Worm (Caenorhabditis elegans) whole organism, dauer: ENCODE results near the gene srw-130.
"Not testable (repeated sequence)": the region's sequence is repeated elsewhere in the genome, so short reads cannot be mapped to it uniquely, and the experiment has no call there.

Source experiments
- unc-62 ChIP-seq: sonication (generic microtip); optimal IDR thresholded peaks from 2 replicates; lab custom pipeline; 2017; ENCODE audit warnings: missing biosample characterization, missing genetic modification reagents, missing genetic modification characterization

srw-130 gene

DNA sequence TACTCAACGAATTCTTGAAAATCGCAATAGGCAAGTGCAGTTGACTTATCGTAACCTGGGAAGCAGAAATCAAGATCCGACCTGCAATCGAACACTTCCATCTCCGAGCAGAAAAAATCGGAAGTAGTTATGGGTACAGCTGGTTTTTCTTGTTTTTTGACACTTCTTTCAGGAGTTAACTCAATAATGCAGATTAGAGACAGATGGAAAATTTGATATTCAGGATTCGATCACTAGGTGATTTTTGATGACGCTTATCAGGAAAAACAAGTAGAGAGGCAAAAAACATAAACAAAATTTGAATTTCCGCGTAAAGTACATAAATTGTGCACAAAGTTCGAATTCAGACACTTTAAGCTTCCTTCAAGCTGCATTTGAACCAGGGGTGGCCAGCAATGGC lies at the start of gene srw-130:
TSS of gene srw-130 (minus strand) at position 101 of the 400 bp plus-strand sequence.
- TF ChIP-seq unc-62 (GFP tag; lab: Kevin White, UChicago): no peak

DNA sequence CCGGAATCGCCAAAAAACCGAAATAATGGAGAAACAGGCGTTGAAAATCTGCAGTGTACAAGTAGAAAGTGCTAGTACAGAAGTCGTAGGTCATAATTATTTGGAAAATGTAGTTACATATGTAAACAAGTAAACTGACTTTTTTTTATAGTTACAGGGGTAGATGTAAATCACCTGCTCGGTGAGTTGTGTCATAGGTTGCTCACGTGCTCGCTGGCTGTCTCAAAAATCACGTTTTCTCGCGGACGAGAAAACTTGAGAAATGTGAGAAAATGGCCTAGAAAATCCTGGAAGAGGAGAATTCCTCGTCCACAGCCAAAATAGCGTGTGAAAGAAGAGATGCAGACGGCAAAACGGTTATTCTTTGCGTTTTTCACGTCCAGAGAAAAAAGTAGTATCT lies 48.4 kb upstream of the srw-130 start, which contains the start of gene srh-212:
TSS of gene srh-212 (minus strand) at position 101 of the 400 bp plus-strand sequence.
- TF ChIP-seq unc-62 (GFP tag; lab: Kevin White, UChicago): not testable (repeated sequence)

ce11 chrV:3594936-3595335 lies 46.2 kb upstream of the srw-130 start, which contains the start of gene srh-213:
Gene srh-213 (minus strand): TSS chrV:3595036.
- TF ChIP-seq unc-62 (GFP tag; lab: Kevin White, UChicago): no peak

DNA sequence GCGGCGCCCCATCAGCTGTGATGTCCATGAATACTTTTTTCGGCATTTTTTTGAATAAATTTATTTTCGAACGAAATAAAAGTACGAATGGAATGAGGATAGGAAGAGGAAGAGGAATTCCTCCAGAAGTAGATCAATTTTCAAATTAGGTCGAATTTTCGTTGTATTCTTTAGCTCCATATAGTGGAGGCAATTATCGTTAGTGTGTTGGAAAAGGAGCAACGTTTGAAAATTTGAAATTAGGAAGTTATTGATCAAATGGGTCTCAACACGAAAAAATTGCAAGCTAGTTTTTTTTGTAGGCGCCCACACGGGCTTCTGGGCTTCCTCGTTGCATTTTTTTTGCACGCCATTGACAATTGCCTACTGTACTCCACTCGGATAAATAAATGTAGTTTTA lies 43.4 kb upstream of the srw-130 start, which contains the start of gene T22F3.12:
TSS of gene T22F3.12 (minus strand) at position 101 of the 400 bp plus-strand sequence.
- no peak for TF ChIP-seq unc-62 (GFP tag; lab: Kevin White, UChicago)

ce11 chrV:3588223-3588622 lies 39.5 kb upstream of the srw-130 start:
- no peak for TF ChIP-seq unc-62 (GFP tag; lab: Kevin White, UChicago)

- TF ChIP-seq unc-62 (GFP tag; lab: Kevin White, UChicago): no peak
These were observed 38.9 kb upstream of the srw-130 start for ce11 chrV:3587633-3588032.

DNA sequence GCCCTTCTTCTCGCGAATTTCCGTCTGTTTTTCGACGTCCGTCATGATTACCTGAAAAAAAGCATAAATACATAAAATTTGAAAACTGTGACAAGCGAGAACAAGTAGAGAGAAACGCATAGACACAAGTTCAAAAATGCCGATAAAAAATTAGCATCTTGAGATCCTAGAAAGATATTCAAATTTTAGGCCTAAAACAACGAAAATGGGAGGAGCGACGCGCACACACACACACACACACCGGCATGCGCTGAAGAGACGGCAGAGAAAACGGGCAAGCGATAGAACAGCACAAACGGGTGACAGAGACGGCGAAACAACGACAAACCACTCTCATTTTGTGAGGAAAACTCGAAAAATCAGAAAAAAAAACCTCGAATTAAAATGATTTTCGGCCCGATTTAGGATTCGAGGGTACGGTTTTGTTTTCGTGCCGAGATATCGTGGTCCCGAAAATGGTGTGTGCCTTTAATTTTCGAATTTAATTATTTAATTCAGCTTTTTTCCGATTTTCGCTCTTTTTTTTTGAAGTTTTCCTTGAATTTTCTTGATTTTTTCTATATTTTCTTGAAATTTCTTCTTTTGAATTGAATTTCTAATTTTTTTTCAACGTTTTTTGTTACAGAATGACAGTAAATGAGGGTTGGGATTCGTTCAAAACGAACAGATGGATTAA lies 37.5 kb upstream of the srw-130 start, which contains the start of the genes rpl-11.1 and T22F3.2:
TSS of gene rpl-11.1 (minus strand) at position 51 of the 676 bp plus-strand sequence.
TSS of gene T22F3.2 (plus strand) at position 626 of the 676 bp plus-strand sequence.
- TF ChIP-seq unc-62 (GFP tag; lab: Kevin White, UChicago): no peak

ce11 chrV:3585011-3585410 lies 36.3 kb upstream of the srw-130 start:
- TF ChIP-seq unc-62 (GFP tag; lab: Kevin White, UChicago): no peak

DNA sequence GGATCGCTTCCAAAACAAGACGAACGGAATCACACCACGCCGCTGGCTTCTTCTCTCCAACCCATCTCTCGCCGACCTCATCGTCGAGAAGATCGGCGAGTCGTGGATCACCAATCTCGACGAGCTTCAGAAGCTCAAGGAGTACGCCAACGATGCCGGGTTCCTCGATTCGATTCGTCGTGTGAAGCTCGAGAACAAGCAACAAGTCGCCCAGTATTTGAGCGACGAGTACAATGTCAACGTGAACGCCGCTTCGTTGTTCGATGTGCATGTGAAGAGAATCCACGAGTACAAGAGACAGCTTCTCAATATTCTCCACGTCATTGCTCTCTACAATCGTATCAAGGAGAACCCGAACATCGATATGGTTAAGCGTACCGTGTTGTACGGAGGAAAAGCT lies 34.9 kb upstream of the srw-130 start:
- no peak for TF ChIP-seq unc-62 (GFP tag; lab: Kevin White, UChicago)

ce11 chrV:3582671-3583070 lies 34.0 kb upstream of the srw-130 start:
- TF ChIP-seq unc-62 (GFP tag; lab: Kevin White, UChicago): no peak

DNA sequence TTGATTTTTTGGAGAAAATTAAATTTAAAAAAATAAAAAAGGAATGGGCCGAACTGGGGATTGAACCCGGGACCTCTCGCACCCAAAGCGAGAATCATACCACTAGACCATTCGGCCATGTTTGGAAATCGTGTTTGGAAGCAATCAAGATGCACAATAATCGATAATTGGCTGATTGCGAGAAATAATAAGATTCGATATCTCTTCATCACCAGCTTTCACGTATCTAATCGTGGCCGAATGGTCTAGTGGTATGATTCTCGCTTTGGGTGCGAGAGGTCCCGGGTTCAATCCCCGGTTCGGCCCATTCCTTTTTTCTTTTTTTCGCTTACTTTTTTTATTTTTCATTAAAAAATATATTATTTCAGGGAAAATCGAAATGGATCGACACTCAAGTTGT lies 33.4 kb upstream of the srw-130 start:
- TF ChIP-seq unc-62 (GFP tag; lab: Kevin White, UChicago): no peak

- no peak for TF ChIP-seq unc-62 (GFP tag; lab: Kevin White, UChicago)
These were observed 32.9 kb upstream of the srw-130 start for ce11 chrV:3581643-3582042.

ce11 chrV:3581034-3581433 lies 32.3 kb upstream of the srw-130 start:
- no peak for TF ChIP-seq unc-62 (GFP tag; lab: Kevin White, UChicago)

- TF ChIP-seq unc-62 (GFP tag; lab: Kevin White, UChicago): no peak
These were observed 31.7 kb upstream of the srw-130 start for ce11 chrV:3580385-3580784.

- TF ChIP-seq unc-62 (GFP tag; lab: Kevin White, UChicago): no peak
These were observed 31.1 kb upstream of the srw-130 start for ce11 chrV:3579795-3580194.

- TF ChIP-seq unc-62 (GFP tag; lab: Kevin White, UChicago): no peak
These were observed 30.6 kb upstream of the srw-130 start for ce11 chrV:3579248-3579647.

ce11 chrV:3578813-3579212 lies 30.1 kb upstream of the srw-130 start, which contains the start of gene pygl-1:
Gene pygl-1 (plus strand): TSS chrV:3579023.
- TF ChIP-seq unc-62 (GFP tag; lab: Kevin White, UChicago): no peak
